Fruit fly (Drosophila melanogaster): ENCODE data around the gene CG6686.

dm6 chr2L:12026458-12027431 lies 38.9 kb upstream of the CG6686 start:
- TF ChIP-seq CG32264 (GFP tag; optimal IDR thresholded peaks at IDR 0.05), result peak; percentile 2
- peak; percentile 31 for TF ChIP-seq Vsx2 (GFP tag; optimal IDR thresholded peaks at IDR 0.05; ENCODE audit: partially characterized antibody)
- TF ChIP-seq Mio (GFP tag; optimal IDR thresholded peaks at IDR 0.05), result no peak
- TF ChIP-seq CG9705 (GFP tag; optimal IDR thresholded peaks at IDR 0.05), result peak; percentile 35
- TF ChIP-seq h (GFP tag; optimal IDR thresholded peaks at IDR 0.05), result peak; percentile 36
- no peak for TF ChIP-seq lola (GFP tag; optimal IDR thresholded peaks at IDR 0.05)
- peak; percentile 56 for TF ChIP-seq fru (GFP tag; optimal IDR thresholded peaks at IDR 0.05)
- TF ChIP-seq GATAd (GFP tag; optimal IDR thresholded peaks at IDR 0.05), result no peak
